Fruit fly (Drosophila melanogaster) whole organism: ENCODE measurements around the gene CG3119.

Source experiments
- CG8478 ChIP-seq: fragments of >200 bp; optimal IDR thresholded peaks from 2 replicates; lab custom pipeline; 2018; ENCODE audit warnings: inconsistent platforms
- Dll ChIP-seq: fragments of >200 bp; optimal IDR thresholded peaks from 2 replicates; lab custom pipeline; 2017
- psq ChIP-seq: fragments of >200 bp; optimal IDR thresholded peaks from 2 replicates; lab custom pipeline; 2017
- usp ChIP-seq: fragments of >200 bp; optimal IDR thresholded peaks from 2 replicates; lab custom pipeline; 2017; ENCODE audit warnings: missing biosample characterization, missing genetic modification characterization, mixed read lengths

DNA sequence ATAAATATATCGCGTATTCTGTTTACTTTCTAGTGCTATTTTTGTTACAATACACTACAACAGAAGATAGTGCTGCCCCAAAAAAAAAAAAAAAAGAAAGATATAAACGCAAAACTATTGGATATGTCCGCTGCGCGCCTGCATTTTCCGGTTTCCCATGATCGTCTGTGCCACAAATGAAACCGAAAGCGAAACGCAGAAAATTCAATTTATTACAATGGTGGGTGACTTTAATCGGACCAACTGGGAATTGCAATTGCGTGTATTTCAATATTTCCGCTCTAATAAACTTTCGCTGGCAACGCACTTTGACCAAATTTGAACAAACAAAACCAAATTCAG, 25.0 kb upstream of the CG3119 start:
- no peak for TF ChIP-seq usp (GFP tag; lab: Kevin White, UChicago)
- no peak for TF ChIP-seq CG8478
- no peak for TF ChIP-seq psq (lab: Kevin White, UChicago)
- no peak for TF ChIP-seq Dll (lab: Kevin White, UChicago)
